Worm (Caenorhabditis elegans): ENCODE data around the gene mrpl-45.

The mrpl-45 gene

DNA sequence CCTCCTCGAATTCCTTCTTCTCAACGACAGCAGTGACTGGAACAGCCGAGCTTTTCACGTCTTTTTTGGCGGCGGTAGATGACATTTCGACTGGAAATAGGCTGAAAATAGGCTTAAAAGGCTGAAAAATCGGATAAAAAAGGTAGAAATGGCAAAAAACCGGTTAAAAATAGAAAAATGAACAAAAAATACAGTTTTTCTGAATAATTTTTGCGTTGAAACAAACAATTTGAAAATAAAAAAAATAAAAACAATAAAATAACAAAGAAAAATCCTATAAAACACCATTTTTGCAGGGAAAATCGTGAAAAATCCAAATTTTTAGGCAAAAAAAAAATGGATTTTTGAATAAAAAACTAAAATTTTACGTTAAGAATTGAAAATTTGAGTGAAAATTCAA is 5.6 kb downstream of the mrpl-45 start, which contains the start of gene dss-1:
Gene dss-1 (minus strand): TSS at position 101 of the 400 bp plus-strand sequence.
- TF ChIP-seq mml-1 (tag; optimal IDR thresholded peaks at IDR 0.05) (no peak), ZK546.5 (tag; optimal IDR thresholded peaks at IDR 0.05) (no peak), elt-1 (tag; optimal IDR thresholded peaks at IDR 0.05) (no peak), aly-2 (tag; optimal IDR thresholded peaks at IDR 0.05) (no peak), nhr-237 (tag; optimal IDR thresholded peaks at IDR 0.05) (no peak)

DNA sequence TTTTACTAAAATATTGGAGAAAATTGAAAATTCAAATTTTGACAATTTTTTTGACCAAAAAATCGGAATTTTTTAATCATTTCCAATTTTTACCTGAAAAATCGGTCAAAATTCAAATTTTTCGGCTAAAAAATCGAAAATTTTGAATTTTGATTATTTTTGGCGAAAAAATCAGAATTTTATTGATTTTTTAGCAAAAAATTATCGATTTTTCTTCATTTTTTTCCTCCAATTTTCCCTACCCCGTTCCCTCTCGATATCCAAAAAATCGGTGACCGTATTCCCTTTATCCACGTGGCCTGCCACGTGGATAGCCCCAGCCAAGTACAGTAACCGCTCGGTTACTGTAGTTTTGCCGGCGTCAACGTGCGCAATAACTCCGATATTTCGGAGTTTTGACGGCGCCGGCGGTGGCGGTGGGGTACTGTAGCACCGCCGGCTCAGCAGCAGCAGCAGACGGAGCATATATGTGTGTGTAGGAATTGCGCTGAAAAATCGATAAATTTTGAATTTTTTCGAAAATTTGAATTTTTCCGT is 8.4 kb downstream of the mrpl-45 start, which contains the start of gene Y119D3B.14:
Gene Y119D3B.14 (minus strand): TSS at position 487 of the 537 bp plus-strand sequence.
- TF ChIP-seq aly-2 (tag; optimal IDR thresholded peaks at IDR 0.05) (no peak), R02D3.7 (tag; optimal IDR thresholded peaks at IDR 0.05) (no peak), lsy-12 (tag; optimal IDR thresholded peaks at IDR 0.05) (no peak), ceh-28 (tag; optimal IDR thresholded peaks at IDR 0.05) (peak; percentile 50), nhr-43 (tag; optimal IDR thresholded peaks at IDR 0.05; ENCODE audit: poor library complexity, severe bottlenecking) (no peak)

DNA sequence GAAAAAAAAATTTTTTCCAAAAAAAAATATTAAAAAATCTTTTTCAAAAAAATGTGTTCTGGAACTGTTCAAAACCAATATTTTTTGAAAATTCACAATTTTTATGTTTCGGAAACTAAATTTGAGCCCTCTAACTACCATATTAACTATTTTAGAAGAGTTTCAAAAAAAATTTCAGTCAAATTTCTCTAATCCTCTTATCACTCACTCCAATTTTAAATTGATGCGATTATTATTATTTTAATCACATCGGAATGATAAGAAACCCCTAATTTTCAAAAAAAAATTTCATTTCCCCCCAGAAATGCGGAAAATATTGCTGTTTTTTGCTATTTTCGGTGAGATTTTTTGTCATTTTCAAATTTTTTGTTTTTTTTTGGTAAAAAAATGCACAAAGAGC is 20.1 kb downstream of the mrpl-45 start, which contains the start of gene nspg-8:
Gene nspg-8 (plus strand): TSS at position 301 of the 400 bp plus-strand sequence.
- TF ChIP-seq nhr-12 (tag; optimal IDR thresholded peaks at IDR 0.05) (no peak), elt-2 (tag; optimal IDR thresholded peaks at IDR 0.05) (peak; percentile 23)

DNA sequence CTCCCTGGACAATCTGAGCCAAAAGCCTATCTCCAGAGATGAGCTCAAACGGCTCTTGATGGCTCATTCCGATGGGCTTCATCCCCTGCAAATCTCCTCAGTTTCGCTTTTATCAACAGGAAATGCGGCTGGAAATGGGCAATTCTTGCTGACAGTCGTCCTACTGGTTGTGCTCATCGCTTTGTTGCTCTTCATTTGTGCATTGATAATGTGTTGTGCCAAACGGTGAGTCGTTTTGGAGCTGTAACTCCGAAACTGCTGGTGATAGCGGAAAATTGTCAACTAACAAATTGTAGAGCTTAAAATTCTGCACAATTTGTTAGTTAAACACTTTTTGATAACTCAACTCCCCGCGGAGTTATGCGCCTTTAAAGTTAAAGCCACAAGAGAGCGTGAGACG is 22.8 kb downstream of the mrpl-45 start:
- TF ChIP-seq lin-39 (tag; optimal IDR thresholded peaks at IDR 0.05) (no peak), aly-2 (tag; optimal IDR thresholded peaks at IDR 0.05) (no peak), ceh-9 (tag; optimal IDR thresholded peaks at IDR 0.05) (no peak), egl-5 (tag; optimal IDR thresholded peaks at IDR 0.05) (no peak), nfya-1 (tag; optimal IDR thresholded peaks at IDR 0.05; ENCODE audit: insufficient read depth) (no peak), nhr-11 (tag; optimal IDR thresholded peaks at IDR 0.05) (no peak), fkh-2 (tag; optimal IDR thresholded peaks at IDR 0.05) (no peak), unc-62 (GFP tag; optimal IDR thresholded peaks at IDR 0.05) (no peak), mdl-1 (tag; optimal IDR thresholded peaks at IDR 0.05) (no peak), ceh-16 (tag; optimal IDR thresholded peaks at IDR 0.05) (no peak), daf-12 (tag; optimal IDR thresholded peaks at IDR 0.05) (no peak), fos-1 (tag; optimal IDR thresholded peaks at IDR 0.05) (no peak), mml-1 (tag; optimal IDR thresholded peaks at IDR 0.05) (no peak), fkh-10 (GFP tag; optimal IDR thresholded peaks at IDR 0.05) (no peak), ceh-82 (tag; optimal IDR thresholded peaks at IDR 0.05) (no peak), nhr-12 (tag; optimal IDR thresholded peaks at IDR 0.05) (no peak)

DNA sequence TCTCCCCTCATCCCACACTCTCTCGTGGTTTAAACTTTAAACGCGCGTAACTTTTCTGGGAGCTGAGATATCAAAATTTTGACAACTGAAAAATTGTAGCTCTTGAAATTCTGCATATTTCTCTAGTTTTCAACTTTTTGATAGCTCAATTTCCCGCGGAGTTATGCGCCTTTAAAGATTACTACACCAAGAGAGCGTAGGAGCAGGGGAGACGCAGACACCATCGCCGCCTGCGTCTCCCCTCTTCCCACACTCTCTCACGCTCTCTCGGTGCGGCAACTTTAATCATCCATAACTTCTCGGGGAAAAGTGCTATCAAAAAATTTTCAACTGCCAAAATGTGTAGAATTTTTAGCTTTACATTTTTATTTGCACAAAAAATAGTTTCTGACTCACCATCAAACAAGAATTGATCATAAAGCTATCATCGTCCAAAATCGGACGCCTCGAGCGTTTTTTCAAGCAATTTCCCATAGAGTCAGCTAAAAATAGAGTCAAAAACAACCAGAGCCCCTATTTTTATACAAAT is 25.7 kb downstream of the mrpl-45 start, which contains the start of gene eak-3:
Gene eak-3 (minus strand): TSS at position 479 of the 529 bp plus-strand sequence.
- TF ChIP-seq nhr-12 (tag; optimal IDR thresholded peaks at IDR 0.05) (no peak), nhr-237 (tag; optimal IDR thresholded peaks at IDR 0.05) (no peak), ztf-11 (tag; optimal IDR thresholded peaks at IDR 0.05) (no peak), fkh-2 (tag; optimal IDR thresholded peaks at IDR 0.05) (no peak), sea-2 (GFP tag; optimal IDR thresholded peaks at IDR 0.05) (no peak), eor-1 (tag; optimal IDR thresholded peaks at IDR 0.05) (no peak), fkh-10 (GFP tag; optimal IDR thresholded peaks at IDR 0.05) (no peak), ceh-28 (tag; optimal IDR thresholded peaks at IDR 0.05) (no peak), ama-1 (optimal IDR thresholded peaks at IDR 0.05) (no peak), nhr-67 (tag; optimal IDR thresholded peaks at IDR 0.05) (no peak), nhr-28 (tag; optimal IDR thresholded peaks at IDR 0.05) (no peak), aly-2 (tag; optimal IDR thresholded peaks at IDR 0.05) (no peak), ztf-4 (tag; optimal IDR thresholded peaks at IDR 0.05) (no peak), nhr-23 (tag; optimal IDR thresholded peaks at IDR 0.05) (no peak), mml-1 (tag; optimal IDR thresholded peaks at IDR 0.05) (no peak), elt-2 (tag; optimal IDR thresholded peaks at IDR 0.05) (no peak)

DNA sequence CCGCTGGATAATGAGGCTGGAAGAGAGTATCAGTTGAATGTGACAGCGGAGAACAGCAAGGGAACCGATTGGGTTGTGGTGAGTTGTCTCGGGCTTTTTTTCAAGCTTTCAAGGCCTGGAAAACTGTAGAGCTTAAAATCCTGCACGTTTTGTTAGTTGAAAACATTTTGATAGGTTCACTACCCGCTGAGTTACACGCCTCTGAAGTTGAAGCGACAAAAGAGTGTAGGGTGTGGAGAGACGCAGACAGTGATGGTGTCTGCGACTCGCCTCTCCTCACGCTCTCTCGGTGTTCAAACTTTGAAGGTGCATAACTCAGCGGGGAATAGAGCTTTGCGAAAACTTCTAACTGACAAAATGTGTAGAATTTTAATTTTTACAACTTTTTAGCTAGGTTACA is 28.5 kb downstream of the mrpl-45 start:
- TF ChIP-seq nhr-43 (tag; optimal IDR thresholded peaks at IDR 0.05; ENCODE audit: poor library complexity, severe bottlenecking) (peak; percentile 4), ceh-28 (tag; optimal IDR thresholded peaks at IDR 0.05) (no peak), nhr-237 (tag; optimal IDR thresholded peaks at IDR 0.05) (no peak), ceh-16 (tag; optimal IDR thresholded peaks at IDR 0.05) (no peak), egl-27 (tag; optimal IDR thresholded peaks at IDR 0.05) (no peak), pha-4 (tag; optimal IDR thresholded peaks at IDR 0.05) (no peak)

All from whole organism, L3 larva.